Worm (Caenorhabditis elegans) whole organism, L4 larva: ENCODE results near the gene mdt-1.2.

Source experiments
- ZK546.5 ChIP-seq, 2 experiments: sonication (generic microtip); optimal IDR thresholded peaks; 2 replicates each; lab custom pipeline; 2017; ENCODE audit warnings: missing biosample characterization in 2 of 2, missing genetic modification characterization in 2 of 2
- ama-1 ChIP-seq: fragments of 150-350 bp; optimal IDR thresholded peaks from 2 replicates; lab custom pipeline; 2014; ENCODE audit warnings: inconsistent platforms, mixed read lengths
- mdl-1 ChIP-seq, 2 experiments: fragments of 150-350 bp in 1 of 2; sonication (generic microtip) in 1 of 2; optimal IDR thresholded peaks; 2 replicates each; lab custom pipeline; 2014 to 2017; ENCODE audit warnings: missing biosample characterization in 2 of 2, missing genetic modification characterization in 2 of 2
- nhr-11 ChIP-seq: fragments of 150-350 bp; optimal IDR thresholded peaks from 2 replicates; lab custom pipeline; 2014; ENCODE audit warnings: missing biosample characterization, missing genetic modification characterization
- nhr-237 ChIP-seq: sonication (generic microtip); optimal IDR thresholded peaks from 2 replicates; lab custom pipeline; 2017; ENCODE audit warnings: missing biosample characterization, missing genetic modification characterization
- pqm-1 ChIP-seq: sonication (generic microtip); optimal IDR thresholded peaks from 2 replicates; lab custom pipeline; 2017; ENCODE audit warnings: missing biosample characterization, missing genetic modification characterization
- saeg-2 ChIP-seq: fragments of 200-800 bp; sonication (Bioruptor generic); IDR thresholded peaks from 2 replicates; pipeline ENCODE4 v1.3.6; 2022; ENCODE audit warnings: missing genetic modification reagents, missing genetic modification characterization, missing compliant biosample characterization
- set-16 ChIP-seq: fragments of 200-800 bp; sonication (Bioruptor generic); IDR thresholded peaks from 2 replicates; pipeline ENCODE4 v1.3.6; 2022; ENCODE audit warnings: missing genetic modification reagents, missing genetic modification characterization, missing compliant biosample characterization
- snpc-4 ChIP-seq: fragments of 150-350 bp; optimal IDR thresholded peaks from 2 replicates; lab custom pipeline; 2014; ENCODE audit warnings: missing biosample characterization, missing genetic modification characterization

- no peak for TF ChIP-seq ZK546.5 (tag; optimal IDR thresholded peaks at IDR 0.05; lab: Kevin White, UChicago)
- TF ChIP-seq nhr-11 (tag; lab: Kevin White, UChicago): no peak
- peak in 1 of 2 experiments; percentile 23 for TF ChIP-seq mdl-1 (tag; optimal IDR thresholded peaks at IDR 0.05; lab: Kevin White, UChicago)
- no peak for TF ChIP-seq set-16 (GFP tag; lab: Robert Waterston, UW)
- peak; percentile 2 for TF ChIP-seq pqm-1 (tag; lab: Kevin White, UChicago)
- no peak for TF ChIP-seq nhr-237
- no peak for TF ChIP-seq saeg-2 (GFP tag; lab: Robert Waterston, UW)
- TF ChIP-seq snpc-4 (tag; lab: Kevin White, UChicago): no peak
- no peak for TF ChIP-seq ama-1 (lab: Kevin White, UChicago)
Observed at ce11 chrX:17138060-17138557, 13.2 kb upstream of the mdt-1.2 start, which contains the start of gene cnp-3.
